Worm (Caenorhabditis elegans) whole organism, young adult: ENCODE results near the gene spp-20.

Experiments used
- B0019.2 ChIP-seq: fragments of 200-800 bp; sonication (Bioruptor generic); conservative IDR thresholded peaks from 2 replicates; pipeline ENCODE4 v1.3.6; 2022; ENCODE audit warnings: missing genetic modification reagents, missing genetic modification characterization, missing compliant biosample characterization
- B0336.3 ChIP-seq: fragments of 200-800 bp; sonication (Bioruptor generic); IDR thresholded peaks from 2 replicates; pipeline ENCODE4 v1.3.6; 2022; ENCODE audit warnings: missing genetic modification characterization, missing compliant biosample characterization
- D2030.7 ChIP-seq: fragments of 200-800 bp; sonication (Bioruptor generic); IDR thresholded peaks from 2 replicates; pipeline ENCODE4 v1.3.6; 2022; ENCODE audit warnings: missing genetic modification reagents, missing genetic modification characterization, missing compliant biosample characterization
- F10E7.11 ChIP-seq: sonication (generic microtip); optimal IDR thresholded peaks from 2 replicates; lab custom pipeline; 2017; ENCODE audit warnings: mild to moderate bottlenecking, missing genetic modification characterization, moderate library complexity, missing compliant biosample characterization
- F37B4.10 ChIP-seq: fragments of 200-800 bp; sonication (Bioruptor generic); IDR thresholded peaks from 2 replicates; pipeline ENCODE4 v1.3.6; 2022; ENCODE audit warnings: missing genetic modification characterization, missing compliant biosample characterization
- F49E8.2 ChIP-seq: sonication (generic microtip); optimal IDR thresholded peaks from 3 replicates; lab custom pipeline; 2017; ENCODE audit warnings: missing genetic modification characterization, mild to moderate bottlenecking, missing compliant biosample characterization, antibody characterized with exemption, moderate library complexity; ENCODE audit not compliant: insufficient read depth
- F52B5.7 ChIP-seq: sonication (generic microtip); optimal IDR thresholded peaks from 2 replicates; lab custom pipeline; 2016; ENCODE audit warnings: mild to moderate bottlenecking, missing genetic modification characterization, missing compliant biosample characterization
- K11D2.4 ChIP-seq: fragments of 200-800 bp; sonication (Bioruptor generic); IDR thresholded peaks from 2 replicates; pipeline ENCODE4 v1.3.6; 2022; ENCODE audit warnings: missing genetic modification reagents, missing genetic modification characterization, missing compliant biosample characterization
- Y53G8AR.9 ChIP-seq: fragments of 200-800 bp; sonication (Bioruptor generic); conservative IDR thresholded peaks from 2 replicates; pipeline ENCODE4 v1.3.6; 2022; ENCODE audit warnings: missing genetic modification reagents, missing genetic modification characterization, missing compliant biosample characterization
- Y67H2A.10 ChIP-seq: fragments of 200-800 bp; sonication (Bioruptor generic); conservative IDR thresholded peaks from 2 replicates; pipeline ENCODE4 v1.3.6; 2022; ENCODE audit warnings: missing genetic modification reagents, missing genetic modification characterization, missing compliant biosample characterization
- Y95B8A.8 ChIP-seq: fragments of 200-800 bp; sonication (Bioruptor generic); IDR thresholded peaks from 2 replicates; pipeline ENCODE4 v1.3.6; 2022; ENCODE audit warnings: missing genetic modification reagents, missing genetic modification characterization, missing compliant biosample characterization
- ZK185.1 ChIP-seq: sonication (generic microtip); optimal IDR thresholded peaks from 2 replicates; lab custom pipeline; 2016; ENCODE audit warnings: mild to moderate bottlenecking, missing genetic modification characterization, missing compliant biosample characterization; ENCODE audit not compliant: poor library complexity, severe bottlenecking
- akir-1 ChIP-seq: fragments of 200-800 bp; sonication (Bioruptor generic); optimal IDR thresholded peaks from 2 replicates; lab custom pipeline; 2018; ENCODE audit warnings: mild to moderate bottlenecking, missing genetic modification characterization, moderate library complexity, missing compliant biosample characterization
- aptf-2 ChIP-seq: fragments of 200-800 bp; sonication (Bioruptor generic); conservative IDR thresholded peaks from 2 replicates; pipeline ENCODE4 v1.3.6; 2022; ENCODE audit warnings: missing genetic modification reagents, missing genetic modification characterization, missing compliant biosample characterization
- aptf-3 ChIP-seq: fragments of 200-800 bp; sonication (Bioruptor generic); IDR thresholded peaks from 2 replicates; pipeline ENCODE4 v1.3.6; 2022; ENCODE audit warnings: missing genetic modification characterization, missing compliant biosample characterization
- attf-5 ChIP-seq: fragments of 200-800 bp; sonication (Bioruptor generic); optimal IDR thresholded peaks from 2 replicates; lab custom pipeline; 2018; ENCODE audit warnings: mild to moderate bottlenecking, missing genetic modification characterization, missing compliant biosample characterization
- ceh-100 ChIP-seq: fragments of 200-800 bp; sonication (Bioruptor generic); IDR thresholded peaks from 2 replicates; pipeline ENCODE4 v1.3.6; 2022; ENCODE audit warnings: missing genetic modification reagents, missing genetic modification characterization, missing compliant biosample characterization
- ceh-40 ChIP-seq: fragments of 200-800 bp; sonication (Bioruptor generic); IDR thresholded peaks from 2 replicates; pipeline ENCODE4 v1.3.6; 2022; ENCODE audit warnings: missing genetic modification characterization, missing compliant biosample characterization
- egl-18 ChIP-seq: fragments of 200-800 bp; sonication (Bioruptor generic); IDR thresholded peaks from 2 replicates; pipeline ENCODE4 v1.3.6; 2022; ENCODE audit warnings: missing genetic modification reagents, missing genetic modification characterization, missing compliant biosample characterization
- fkh-3 ChIP-seq: sonication (generic microtip); optimal IDR thresholded peaks from 2 replicates; lab custom pipeline; 2016; ENCODE audit warnings: mild to moderate bottlenecking, missing genetic modification characterization, missing compliant biosample characterization
- gei-17 ChIP-seq: fragments of 200-800 bp; sonication (Bioruptor generic); optimal IDR thresholded peaks from 2 replicates; lab custom pipeline; 2018; ENCODE audit warnings: mild to moderate bottlenecking, missing genetic modification characterization, missing compliant biosample characterization
- hlh-26 ChIP-seq: fragments of 200-800 bp; sonication (Bioruptor generic); conservative IDR thresholded peaks from 2 replicates; pipeline ENCODE4 v1.3.6; 2022; ENCODE audit warnings: missing genetic modification reagents, missing genetic modification characterization, missing compliant biosample characterization
- hmg-1.2 ChIP-seq: fragments of 200-800 bp; sonication (Bioruptor generic); IDR thresholded peaks from 2 replicates; pipeline ENCODE4 v1.3.6; 2022; ENCODE audit warnings: missing genetic modification reagents, missing genetic modification characterization, missing compliant biosample characterization
- hrde-1 ChIP-seq: sonication (generic microtip); optimal IDR thresholded peaks from 2 replicates; lab custom pipeline; 2016; ENCODE audit warnings: missing genetic modification characterization, mild to moderate bottlenecking, missing compliant biosample characterization, moderate library complexity, missing genotype, missing genetic modification reagents, borderline replicate concordance
- lin-54 ChIP-seq: fragments of 200-800 bp; sonication (Bioruptor generic); optimal IDR thresholded peaks from 2 replicates; lab custom pipeline; 2018; ENCODE audit warnings: mild to moderate bottlenecking, missing genetic modification characterization, missing compliant biosample characterization
- lir-1 ChIP-seq: fragments of 200-800 bp; sonication (Bioruptor generic); conservative IDR thresholded peaks from 2 replicates; pipeline ENCODE4 v1.3.6; 2022; ENCODE audit warnings: missing genetic modification reagents, missing genetic modification characterization, missing compliant biosample characterization
- lsy-27 ChIP-seq: sonication (generic microtip); optimal IDR thresholded peaks from 2 replicates; lab custom pipeline; 2017; ENCODE audit warnings: missing genetic modification characterization, mild to moderate bottlenecking, missing compliant biosample characterization, antibody characterized with exemption, missing genotype, borderline replicate concordance; ENCODE audit not compliant: insufficient read depth
- madf-3 ChIP-seq: fragments of 200-800 bp; sonication (Bioruptor generic); IDR thresholded peaks from 2 replicates; pipeline ENCODE4 v1.3.6; 2022; ENCODE audit warnings: missing genetic modification reagents, missing genetic modification characterization, missing compliant biosample characterization
- madf-6 ChIP-seq: fragments of 200-800 bp; sonication (Bioruptor generic); IDR thresholded peaks from 2 replicates; pipeline ENCODE4 v1.3.6; 2022; ENCODE audit warnings: missing genetic modification reagents, missing genetic modification characterization, missing compliant biosample characterization
- madf-8 ChIP-seq: fragments of 200-800 bp; sonication (Bioruptor generic); conservative IDR thresholded peaks from 2 replicates; pipeline ENCODE4 v1.3.6; 2022; ENCODE audit warnings: missing genetic modification reagents, missing genetic modification characterization, missing compliant biosample characterization
- mes-4 ChIP-seq: sonication (generic microtip); optimal IDR thresholded peaks from 2 replicates; lab custom pipeline; 2016; ENCODE audit warnings: missing genotype, missing genetic modification characterization, missing compliant biosample characterization
- nfya-2 ChIP-seq: fragments of 200-800 bp; sonication (Bioruptor generic); IDR thresholded peaks from 2 replicates; pipeline ENCODE4 v1.3.6; 2022; ENCODE audit warnings: missing genetic modification reagents, missing genetic modification characterization, missing compliant biosample characterization
- nhr-120 ChIP-seq: fragments of 200-800 bp; sonication (Bioruptor generic); IDR thresholded peaks from 2 replicates; pipeline ENCODE4 v1.3.6; 2022; ENCODE audit warnings: missing genetic modification characterization, missing compliant biosample characterization
- nhr-80 ChIP-seq: sonication (generic microtip); optimal IDR thresholded peaks from 2 replicates; lab custom pipeline; 2016; ENCODE audit warnings: missing genetic modification characterization, missing compliant biosample characterization
- nhr-90 ChIP-seq: sonication (generic microtip); optimal IDR thresholded peaks from 2 replicates; lab custom pipeline; 2016; ENCODE audit warnings: missing genotype, mild to moderate bottlenecking, missing genetic modification characterization, missing compliant biosample characterization
- pha-4 ChIP-seq: fragments of 150-350 bp; sonication (generic microtip); optimal IDR thresholded peaks from 2 replicates; lab custom pipeline; 2014; ENCODE audit warnings: missing biosample characterization, missing genetic modification reagents, missing genetic modification characterization
- rcor-1 ChIP-seq: fragments of 200-800 bp; sonication (Bioruptor generic); IDR thresholded peaks from 2 replicates; pipeline ENCODE4 v1.3.6; 2022; ENCODE audit warnings: missing genetic modification reagents, missing genetic modification characterization, missing compliant biosample characterization
- rpc-1 ChIP-seq, 2 experiments: fragments of 150-350 bp in 1 of 2; sonication (generic microtip) in 1 of 2; optimal IDR thresholded peaks; 2 replicates each; lab custom pipeline; 2014 to 2018; ENCODE audit warnings: missing biosample characterization in 1 of 2, missing genetic modification characterization in 1 of 2, missing genetic modification reagents in 1 of 2, missing genotype in 1 of 2
- sea-2 ChIP-seq: fragments of 200-800 bp; sonication (Bioruptor generic); IDR thresholded peaks from 2 replicates; pipeline ENCODE4 v1.3.6; 2022; ENCODE audit warnings: missing genetic modification characterization, missing compliant biosample characterization
- snpc-1.3 ChIP-seq: sonication (generic microtip); optimal IDR thresholded peaks from 2 replicates; lab custom pipeline; 2017; ENCODE audit warnings: missing genetic modification characterization, mild to moderate bottlenecking, missing compliant biosample characterization, antibody characterized with exemption, moderate library complexity, missing genotype, missing genetic modification reagents; ENCODE audit not compliant: insufficient read depth
- somi-1 ChIP-seq: fragments of 200-800 bp; sonication (Bioruptor generic); optimal IDR thresholded peaks from 2 replicates; lab custom pipeline; 2018; ENCODE audit warnings: mild to moderate bottlenecking, missing genetic modification characterization, missing compliant biosample characterization
- tbp1 ChIP-seq: fragments of 200-800 bp; sonication (Bioruptor generic); optimal IDR thresholded peaks from 2 replicates; lab custom pipeline; 2018; ENCODE audit warnings: mild to moderate bottlenecking, missing genetic modification characterization, missing compliant biosample characterization
- tlf-1 ChIP-seq: fragments of 200-800 bp; sonication (Bioruptor generic); optimal IDR thresholded peaks from 2 replicates; lab custom pipeline; 2018; ENCODE audit warnings: mild to moderate bottlenecking, missing genetic modification characterization, missing compliant biosample characterization
- xnd-1 ChIP-seq: sonication (generic microtip); optimal IDR thresholded peaks from 2 replicates; lab custom pipeline; 2016; ENCODE audit warnings: missing genotype, missing genetic modification reagents, missing genetic modification characterization, missing compliant biosample characterization
- zfh-2 ChIP-seq: fragments of 200-800 bp; sonication (Bioruptor generic); conservative IDR thresholded peaks from 2 replicates; pipeline ENCODE4 v1.3.6; 2022; ENCODE audit warnings: missing genetic modification reagents, missing genetic modification characterization, missing compliant biosample characterization
- ztf-18 ChIP-seq: sonication (generic microtip); optimal IDR thresholded peaks from 2 replicates; lab custom pipeline; 2016; ENCODE audit warnings: missing genotype, mild to moderate bottlenecking, missing genetic modification characterization, missing compliant biosample characterization
- ztf-25 ChIP-seq: fragments of 200-800 bp; sonication (Bioruptor generic); IDR thresholded peaks from 2 replicates; pipeline ENCODE4 v1.3.6; 2022; ENCODE audit warnings: missing genetic modification reagents, missing genetic modification characterization, missing compliant biosample characterization
- ztf-6 ChIP-seq: fragments of 200-800 bp; sonication (Bioruptor generic); IDR thresholded peaks from 2 replicates; pipeline ENCODE4 v1.3.6; 2022; ENCODE audit warnings: missing genetic modification reagents, missing genetic modification characterization, missing compliant biosample characterization

Gene spp-20

ce11 chrV:6593700-6594244, 35.8 kb upstream of the spp-20 start, which contains the start of gene hcp-1 (continued):
- peak; percentile 96 for TF ChIP-seq lin-54 (GFP tag; lab: Kevin White, UChicago)
- peak; percentile 97 for TF ChIP-seq D2030.7
- TF ChIP-seq F10E7.11 = no peak
- TF ChIP-seq snpc-1.3 (tag; lab: Kevin White, UChicago) = peak; percentile 81
- TF ChIP-seq akir-1 = no peak
- no peak for TF ChIP-seq mes-4 (tag; lab: Kevin White, UChicago)
- TF ChIP-seq somi-1 (GFP tag; lab: Kevin White, UChicago) = no peak
- no peak for TF ChIP-seq nhr-120 (GFP tag; lab: Robert Waterston, UW)
- TF ChIP-seq B0336.3 (GFP tag; lab: Robert Waterston, UW) = no peak
- peak; percentile 71 for TF ChIP-seq hmg-1.2 (GFP tag; lab: Robert Waterston, UW)
- TF ChIP-seq rpc-1 (optimal IDR thresholded peaks at IDR 0.05; lab: Kevin White, UChicago) = no peak
- TF ChIP-seq rpc-1 (tag; optimal IDR thresholded peaks at IDR 0.05; lab: Kevin White, UChicago) = no peak
- peak; percentile 91 for TF ChIP-seq B0019.2 (GFP tag; lab: Robert Waterston, UW)
- peak; percentile 100 for TF ChIP-seq madf-6 (GFP tag; lab: Robert Waterston, UW)
- TF ChIP-seq rcor-1 (GFP tag; lab: Robert Waterston, UW) = peak; percentile 92
- no peak for TF ChIP-seq ceh-40 (GFP tag; lab: Robert Waterston, UW)
- TF ChIP-seq egl-18 (GFP tag; lab: Robert Waterston, UW) = no peak
- no peak for TF ChIP-seq nfya-2 (GFP tag; lab: Robert Waterston, UW)
- TF ChIP-seq ZK185.1 (tag; lab: Kevin White, UChicago) = no peak
- TF ChIP-seq K11D2.4 (GFP tag; lab: Robert Waterston, UW) = no peak
- peak; percentile 89; the same call in 1 of the 2 replicates for TF ChIP-seq Y53G8AR.9 (GFP tag; lab: Robert Waterston, UW)
- TF ChIP-seq lsy-27 = no peak
- peak; percentile 11 for TF ChIP-seq ztf-18 (tag; lab: Kevin White, UChicago)
- TF ChIP-seq nhr-90 = no peak
- peak; percentile 90 for TF ChIP-seq F49E8.2
- no peak for TF ChIP-seq zfh-2 (GFP tag; lab: Robert Waterston, UW)
- TF ChIP-seq F37B4.10 (GFP tag; lab: Robert Waterston, UW) = no peak
- TF ChIP-seq hlh-26 = no peak
- peak; percentile 99 for TF ChIP-seq madf-8 (GFP tag; lab: Robert Waterston, UW)
- peak; percentile 62 for TF ChIP-seq hrde-1 (tag; lab: Kevin White, UChicago)
- peak; percentile 93 for TF ChIP-seq Y95B8A.8 (GFP tag; lab: Robert Waterston, UW)
- TF ChIP-seq pha-4 (tag; lab: Kevin White, UChicago) = no peak
- TF ChIP-seq gei-17 = no peak
- no peak for TF ChIP-seq attf-5 (GFP tag; lab: Kevin White, UChicago)
- no peak for TF ChIP-seq aptf-3 (GFP tag; lab: Robert Waterston, UW)
- TF ChIP-seq Y67H2A.10 = 0 out of 2 replicates have a peak, but pooled peaks have one; percentile 40
- no peak for TF ChIP-seq ztf-6 (GFP tag; lab: Robert Waterston, UW)
- no peak for TF ChIP-seq nhr-80 (tag; lab: Kevin White, UChicago)
- TF ChIP-seq aptf-2 = no peak
- TF ChIP-seq ceh-100 (GFP tag; lab: Robert Waterston, UW) = peak; percentile 53; the same call in 1 of the 2 replicates
- no peak for TF ChIP-seq F52B5.7
- peak; percentile 77 for TF ChIP-seq lir-1
- TF ChIP-seq sea-2 = no peak
- TF ChIP-seq ztf-25 (GFP tag; lab: Robert Waterston, UW) = no peak
- TF ChIP-seq xnd-1 (tag; lab: Kevin White, UChicago) = peak; percentile 99
- peak; percentile 94 for TF ChIP-seq madf-3 (GFP tag; lab: Robert Waterston, UW)
- no peak for TF ChIP-seq fkh-3
- TF ChIP-seq tlf-1 (GFP tag; lab: Kevin White, UChicago) = peak; percentile 93
- no peak for TF ChIP-seq tbp1 (GFP tag; lab: Kevin White, UChicago)
